Worm (Caenorhabditis elegans) whole organism, L2 larva: ENCODE results near the gene gmps-1.

Source experiments
- C34F6.9 ChIP-seq: fragments of 150-350 bp; optimal IDR thresholded peaks from 2 replicates; lab custom pipeline; 2014; ENCODE audit warnings: missing biosample characterization, missing genetic modification characterization
- F13H6.1 ChIP-seq: sonication (generic microtip); optimal IDR thresholded peaks from 2 replicates; lab custom pipeline; 2016; ENCODE audit warnings: missing genetic modification characterization, missing compliant biosample characterization
- R02D3.7 ChIP-seq: fragments of 150-350 bp; optimal IDR thresholded peaks from 2 replicates; lab custom pipeline; 2014; ENCODE audit warnings: missing biosample characterization, missing genetic modification characterization
- Y55F3AM.14 ChIP-seq: fragments of 200-800 bp; sonication (Bioruptor generic); optimal IDR thresholded peaks from 2 replicates; lab custom pipeline; 2018; ENCODE audit warnings: mild to moderate bottlenecking, missing genetic modification characterization, missing compliant biosample characterization
- ZK546.5 ChIP-seq: sonication (generic microtip); optimal IDR thresholded peaks from 2 replicates; lab custom pipeline; 2017; ENCODE audit warnings: missing biosample characterization, missing genetic modification characterization
- alr-1 ChIP-seq: fragments of 150-350 bp; optimal IDR thresholded peaks from 2 replicates; lab custom pipeline; 2014; ENCODE audit warnings: missing biosample characterization, missing genetic modification characterization
- aly-2 ChIP-seq: fragments of 150-350 bp; optimal IDR thresholded peaks from 2 replicates; lab custom pipeline; 2014; ENCODE audit warnings: missing biosample characterization, missing genetic modification characterization
- ama-1 ChIP-seq: fragments of 150-350 bp; optimal IDR thresholded peaks from 2 replicates; lab custom pipeline; 2018; ENCODE audit warnings: inconsistent platforms
- blmp-1 ChIP-seq: sonication (generic microtip); optimal IDR thresholded peaks from 2 replicates; lab custom pipeline; 2017; ENCODE audit warnings: missing genetic modification characterization, mild to moderate bottlenecking, missing compliant biosample characterization, antibody characterized with exemption, moderate library complexity; ENCODE audit not compliant: insufficient read depth
- ceh-16 ChIP-seq: fragments of 150-350 bp; optimal IDR thresholded peaks from 2 replicates; lab custom pipeline; 2014; ENCODE audit warnings: missing biosample characterization, missing genetic modification characterization
- ceh-82 ChIP-seq: fragments of 150-350 bp; optimal IDR thresholded peaks from 2 replicates; lab custom pipeline; 2014; ENCODE audit warnings: missing biosample characterization, missing genetic modification characterization
- crh-2 ChIP-seq: sonication (generic microtip); optimal IDR thresholded peaks from 2 replicates; lab custom pipeline; 2017; ENCODE audit warnings: missing biosample characterization, missing genetic modification characterization
- dmd-4 ChIP-seq: sonication (generic microtip); optimal IDR thresholded peaks from 2 replicates; lab custom pipeline; 2017; ENCODE audit warnings: missing biosample characterization, missing genetic modification characterization
- egl-27 ChIP-seq: sonication (generic microtip); optimal IDR thresholded peaks from 3 replicates; lab custom pipeline; 2017; ENCODE audit warnings: missing biosample characterization, missing genetic modification reagents, missing genetic modification characterization
- elt-1 ChIP-seq: fragments of 150-350 bp; optimal IDR thresholded peaks from 2 replicates; lab custom pipeline; 2014; ENCODE audit warnings: missing biosample characterization, missing genetic modification characterization
- elt-3 ChIP-seq: sonication (generic microtip); optimal IDR thresholded peaks from 2 replicates; lab custom pipeline; 2017; ENCODE audit warnings: missing biosample characterization, missing genetic modification characterization
- fos-1 ChIP-seq: fragments of 150-350 bp; optimal IDR thresholded peaks from 2 replicates; lab custom pipeline; 2014; ENCODE audit warnings: missing biosample characterization, missing genetic modification characterization
- gmeb-1 ChIP-seq: fragments of 150-350 bp; optimal IDR thresholded peaks from 2 replicates; lab custom pipeline; 2014; ENCODE audit warnings: missing biosample characterization, missing genetic modification characterization
- lin-11 ChIP-seq: fragments of 150-350 bp; sonication (generic microtip); optimal IDR thresholded peaks from 2 replicates; lab custom pipeline; 2014; ENCODE audit warnings: missing biosample characterization, missing genetic modification characterization, inconsistent platforms, mixed read lengths
- lin-13 ChIP-seq: fragments of 150-350 bp; optimal IDR thresholded peaks from 2 replicates; lab custom pipeline; 2014; ENCODE audit warnings: missing biosample characterization, missing genetic modification reagents, missing genetic modification characterization
- lin-39 ChIP-seq: fragments of 150-350 bp; optimal IDR thresholded peaks from 2 replicates; lab custom pipeline; 2014; ENCODE audit warnings: missing biosample characterization, missing genetic modification reagents, missing genetic modification characterization
- lsy-2 ChIP-seq, 2 experiments: fragments of 150-350 bp in 1 of 2; sonication (generic microtip) in 1 of 2; optimal IDR thresholded peaks; 2 replicates each; lab custom pipeline; 2014 to 2017; ENCODE audit warnings: missing biosample characterization in 2 of 2, missing genetic modification characterization in 2 of 2
- mab-5 ChIP-seq: fragments of 150-350 bp; optimal IDR thresholded peaks from 2 replicates; lab custom pipeline; 2014; ENCODE audit warnings: missing biosample characterization, missing genetic modification characterization
- mbf-1 ChIP-seq: sonication (generic microtip); optimal IDR thresholded peaks from 2 replicates; lab custom pipeline; 2017; ENCODE audit warnings: missing biosample characterization, missing genetic modification characterization
- mdl-1 ChIP-seq, 2 experiments: fragments of 150-350 bp in 1 of 2; sonication (generic microtip) in 1 of 2; optimal IDR thresholded peaks; 2 replicates each; lab custom pipeline; 2017; ENCODE audit warnings: missing biosample characterization in 2 of 2, missing genetic modification characterization in 2 of 2
- nhr-10 ChIP-seq: sonication (generic microtip); optimal IDR thresholded peaks from 2 replicates; lab custom pipeline; 2017; ENCODE audit warnings: missing biosample characterization, missing genetic modification characterization
- nhr-11 ChIP-seq: fragments of 150-350 bp; optimal IDR thresholded peaks from 2 replicates; lab custom pipeline; 2014; ENCODE audit warnings: missing biosample characterization, missing genetic modification characterization
- nhr-12 ChIP-seq: fragments of 150-350 bp; optimal IDR thresholded peaks from 2 replicates; lab custom pipeline; 2014; ENCODE audit warnings: missing biosample characterization, missing genetic modification characterization
- nhr-129 ChIP-seq: fragments of 150-350 bp; optimal IDR thresholded peaks from 2 replicates; lab custom pipeline; 2014; ENCODE audit warnings: missing biosample characterization, missing genetic modification characterization
- nhr-21 ChIP-seq: fragments of 150-350 bp; optimal IDR thresholded peaks from 2 replicates; lab custom pipeline; 2014; ENCODE audit warnings: missing biosample characterization, missing genetic modification characterization
- nhr-23 ChIP-seq: fragments of 150-350 bp; optimal IDR thresholded peaks from 2 replicates; lab custom pipeline; 2014; ENCODE audit warnings: missing biosample characterization, missing genetic modification reagents, missing genetic modification characterization
- nhr-237 ChIP-seq: fragments of 150-350 bp; optimal IDR thresholded peaks from 2 replicates; lab custom pipeline; 2014; ENCODE audit warnings: missing biosample characterization, missing genetic modification characterization
- nhr-25 ChIP-seq: fragments of 150-350 bp; sonication (generic microtip); optimal IDR thresholded peaks from 3 replicates; lab custom pipeline; 2014; ENCODE audit warnings: missing biosample characterization, missing genetic modification characterization
- nhr-6 ChIP-seq: fragments of 150-350 bp; optimal IDR thresholded peaks from 2 replicates; lab custom pipeline; 2014; ENCODE audit warnings: missing biosample characterization, missing genetic modification characterization
- nhr-77 ChIP-seq: fragments of 150-350 bp; optimal IDR thresholded peaks from 2 replicates; lab custom pipeline; 2014; ENCODE audit warnings: missing biosample characterization, missing genetic modification characterization
- peb-1 ChIP-seq: fragments of 150-350 bp; optimal IDR thresholded peaks from 2 replicates; lab custom pipeline; 2014; ENCODE audit warnings: missing biosample characterization, missing genetic modification characterization
- sem-4 ChIP-seq: fragments of 150-350 bp; optimal IDR thresholded peaks from 2 replicates; lab custom pipeline; 2014; ENCODE audit warnings: missing biosample characterization, missing genetic modification reagents, missing genetic modification characterization
- skn-1 ChIP-seq: sonication (generic microtip); optimal IDR thresholded peaks from 2 replicates; lab custom pipeline; 2017; ENCODE audit warnings: missing biosample characterization, missing genetic modification characterization
- sma-3 ChIP-seq: sonication (generic microtip); optimal IDR thresholded peaks from 2 replicates; lab custom pipeline; 2016; ENCODE audit warnings: missing genetic modification reagents, missing genetic modification characterization, missing compliant biosample characterization
- sma-9 ChIP-seq, 2 experiments: fragments of 150-350 bp in 1 of 2; sonication (generic microtip) in 1 of 2; optimal IDR thresholded peaks; 2 replicates each; lab custom pipeline; 2014 to 2016; ENCODE audit warnings: missing genetic modification characterization in 2 of 2, mild to moderate bottlenecking in 1 of 2, missing biosample characterization in 1 of 2, missing compliant biosample characterization in 1 of 2, missing genetic modification reagents in 1 of 2, moderate library complexity in 1 of 2
- snpc-4 ChIP-seq: fragments of 150-350 bp; optimal IDR thresholded peaks from 2 replicates; lab custom pipeline; 2014; ENCODE audit warnings: missing biosample characterization, missing genetic modification characterization
- unc-39 ChIP-seq: fragments of 150-350 bp; optimal IDR thresholded peaks from 2 replicates; lab custom pipeline; 2014; ENCODE audit warnings: missing biosample characterization, missing genetic modification characterization
- unc-55 ChIP-seq: fragments of 150-350 bp; sonication (generic microtip); optimal IDR thresholded peaks from 3 replicates; lab custom pipeline; 2014; ENCODE audit warnings: missing biosample characterization, missing genetic modification reagents, missing genetic modification characterization
- unc-62 ChIP-seq: fragments of 150-350 bp; optimal IDR thresholded peaks from 2 replicates; lab custom pipeline; 2014; ENCODE audit warnings: missing biosample characterization, missing genetic modification reagents, missing genetic modification characterization
- zag-1 ChIP-seq: fragments of 150-350 bp; optimal IDR thresholded peaks from 2 replicates; lab custom pipeline; 2014; ENCODE audit warnings: missing biosample characterization, missing genetic modification characterization
- ztf-1 ChIP-seq: fragments of 200-800 bp; sonication (Bioruptor generic); conservative IDR thresholded peaks from 2 replicates; pipeline ENCODE4 v1.3.6; 2022; ENCODE audit warnings: missing genetic modification characterization, missing compliant biosample characterization
- ztf-11 ChIP-seq: sonication (generic microtip); optimal IDR thresholded peaks from 2 replicates; lab custom pipeline; 2017; ENCODE audit warnings: missing biosample characterization, missing genetic modification characterization
- ztf-4 ChIP-seq: fragments of 150-350 bp; optimal IDR thresholded peaks from 2 replicates; lab custom pipeline; 2014; ENCODE audit warnings: missing biosample characterization, missing genetic modification characterization

The gmps-1 gene

DNA sequence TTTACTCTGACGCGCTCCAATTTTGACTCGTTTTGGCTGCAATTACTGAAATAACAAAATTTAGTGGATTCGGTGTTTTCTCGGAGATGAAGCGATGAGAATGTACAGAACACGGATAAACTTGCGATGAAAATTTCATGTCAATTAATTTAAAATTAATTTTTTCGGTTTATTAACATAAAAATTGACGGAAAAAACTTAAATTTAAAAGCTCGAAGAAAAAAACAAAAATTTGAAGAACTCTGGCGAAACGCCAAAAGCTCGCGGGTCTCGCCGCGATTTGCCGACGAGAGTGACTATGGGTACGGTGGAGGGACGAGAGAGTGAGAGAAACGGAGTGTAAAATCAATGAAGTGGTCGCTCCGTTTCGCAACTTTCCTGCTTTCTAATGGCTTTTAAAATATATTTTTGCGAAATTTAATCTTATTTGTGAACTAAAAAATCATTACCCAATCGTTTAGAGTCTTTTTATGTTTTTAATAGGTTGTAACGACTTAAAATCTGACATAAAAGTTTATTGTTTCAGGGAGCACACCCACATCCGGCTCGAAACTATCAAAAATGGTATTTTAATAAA is at the start of gene gmps-1, which contains the start of gene cap-2:
TSS of gene gmps-1 (minus strand) at position 51 of the 577 bp plus-strand sequence.
TSS of gene cap-2 (plus strand) at position 527 of the 577 bp plus-strand sequence.
- peak; percentile 88 for TF ChIP-seq nhr-10 (tag; lab: Kevin White, UChicago)
- peak; percentile 78 for TF ChIP-seq ZK546.5 (tag; lab: Kevin White, UChicago)
- TF ChIP-seq nhr-21 (tag; lab: Kevin White, UChicago) = peak; percentile 95
- peak; percentile 0 for TF ChIP-seq lin-39 (tag; lab: Kevin White, UChicago)
- TF ChIP-seq dmd-4 (tag; lab: Kevin White, UChicago) = peak; percentile 57
- peak; percentile 71 for TF ChIP-seq Y55F3AM.14 (GFP tag; lab: Kevin White, UChicago)
- no peak for TF ChIP-seq ztf-11 (tag; lab: Kevin White, UChicago)
- TF ChIP-seq zag-1 = peak; percentile 73
- peak; percentile 87 for TF ChIP-seq unc-62
- peak; percentile 97 for TF ChIP-seq lin-11 (tag; lab: Kevin White, UChicago)
- peak; percentile 97 for TF ChIP-seq C34F6.9
- no peak for TF ChIP-seq elt-1 (tag; lab: Kevin White, UChicago)
- TF ChIP-seq R02D3.7 = peak; percentile 95
- TF ChIP-seq fos-1 (tag; lab: Kevin White, UChicago) = peak; percentile 94
- TF ChIP-seq nhr-12 (tag; lab: Kevin White, UChicago) = peak; percentile 22
- peak; percentile 79 for TF ChIP-seq snpc-4 (tag; lab: Kevin White, UChicago)
- TF ChIP-seq nhr-77 (tag; lab: Kevin White, UChicago) = peak; percentile 65
- peak; percentile 97 for TF ChIP-seq mab-5 (tag; lab: Kevin White, UChicago)
- peak; percentile 87 for TF ChIP-seq nhr-129
- TF ChIP-seq sma-3 (GFP tag; lab: Kevin White, UChicago) = peak; percentile 95
- no peak for TF ChIP-seq nhr-23 (tag; lab: Kevin White, UChicago)
- TF ChIP-seq mbf-1 (tag; lab: Kevin White, UChicago) = peak; percentile 40
- peak; percentile 100 for TF ChIP-seq lsy-2 (tag; optimal IDR thresholded peaks at IDR 0.05; lab: Kevin White, UChicago)
- TF ChIP-seq sma-9 (GFP tag; optimal IDR thresholded peaks at IDR 0.05; lab: Kevin White, UChicago) = peak; percentile 98
- TF ChIP-seq sma-9 (tag; optimal IDR thresholded peaks at IDR 0.05; lab: Kevin White, UChicago) = no peak
- TF ChIP-seq F13H6.1 (tag; lab: Kevin White, UChicago) = peak; percentile 97
- no peak for TF ChIP-seq peb-1 (tag; lab: Kevin White, UChicago)
- TF ChIP-seq ztf-1 (GFP tag; lab: Robert Waterston, UW) = no peak
- TF ChIP-seq ceh-82 (tag; lab: Kevin White, UChicago) = peak; percentile 97
- peak; percentile 96 for TF ChIP-seq lin-13 (GFP tag; lab: Kevin White, UChicago)
- TF ChIP-seq alr-1 (tag; lab: Kevin White, UChicago) = no peak
- no peak for TF ChIP-seq unc-39 (tag; lab: Kevin White, UChicago)
- TF ChIP-seq gmeb-1 (tag; lab: Kevin White, UChicago) = peak; percentile 94
- TF ChIP-seq nhr-237 = peak; percentile 79
- peak; percentile 6 for TF ChIP-seq aly-2 (tag; lab: Kevin White, UChicago)
- no peak for TF ChIP-seq skn-1 (tag; lab: Kevin White, UChicago)
- no peak for TF ChIP-seq nhr-11 (tag; lab: Kevin White, UChicago)
- TF ChIP-seq mdl-1 (tag; optimal IDR thresholded peaks at IDR 0.05; lab: Kevin White, UChicago) = peak; percentile 52 to 79
- TF ChIP-seq elt-3 = no peak
- peak; percentile 99 for TF ChIP-seq unc-55 (GFP tag; lab: Kevin White, UChicago)
- peak; percentile 95 for TF ChIP-seq sem-4 (tag; lab: Kevin White, UChicago)
- peak; percentile 95 for TF ChIP-seq egl-27 (tag; lab: Kevin White, UChicago)
- peak; percentile 96 for TF ChIP-seq ztf-4
- TF ChIP-seq blmp-1 (tag; lab: Kevin White, UChicago) = peak; percentile 51
- peak; percentile 97 for TF ChIP-seq crh-2
- peak; percentile 97 for TF ChIP-seq nhr-25 (tag; lab: Kevin White, UChicago)
- peak; percentile 16 for TF ChIP-seq ama-1 (lab: Kevin White, UChicago)
- peak; percentile 76 for TF ChIP-seq ceh-16 (tag; lab: Kevin White, UChicago)
- TF ChIP-seq nhr-6 (tag; lab: Kevin White, UChicago) = peak; percentile 94
